Fruit fly (Drosophila melanogaster): Measurements from ENCODE around the gene CG34427.

DNA sequence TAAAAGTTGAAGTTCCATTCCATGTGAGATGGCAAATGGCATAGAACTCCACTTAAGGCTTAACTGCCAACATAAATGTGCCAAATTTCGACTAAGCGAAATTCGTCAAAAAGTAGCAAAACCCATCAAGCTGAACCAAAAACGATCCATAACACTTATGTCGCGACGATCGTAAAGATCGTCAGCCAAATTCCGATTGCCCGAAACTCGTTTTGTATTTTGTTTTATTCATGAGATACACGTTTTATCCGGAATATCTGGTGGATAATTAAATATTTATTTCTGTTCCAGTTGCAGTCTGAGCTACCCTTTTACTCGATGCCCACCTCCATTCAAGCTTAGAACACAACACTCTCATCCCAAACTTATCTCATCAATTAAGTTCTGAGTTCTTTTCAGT is 26.4 kb downstream of the CG34427 start:
- no peak for TF ChIP-seq fd59A (GFP tag; optimal IDR thresholded peaks at IDR 0.05)
- no peak for TF ChIP-seq Blimp-1 (GFP tag; optimal IDR thresholded peaks at IDR 0.05)
- TF ChIP-seq fd85E (GFP tag; optimal IDR thresholded peaks at IDR 0.05): no peak
- no peak for TF ChIP-seq OdsH (GFP tag; optimal IDR thresholded peaks at IDR 0.05)
- no peak for TF ChIP-seq CG11294 (GFP tag; IDR thresholded peaks at IDR 0.05)
- no peak for TF ChIP-seq Lpt (GFP tag; optimal IDR thresholded peaks at IDR 0.05)
- TF ChIP-seq CG6276 (GFP tag; optimal IDR thresholded peaks at IDR 0.05): no peak
- no peak for TF ChIP-seq CG32006 (GFP tag; optimal IDR thresholded peaks at IDR 0.05)
- no peak for TF ChIP-seq dac (GFP tag; optimal IDR thresholded peaks at IDR 0.05)
- TF ChIP-seq CG8119 (GFP tag; IDR thresholded peaks at IDR 0.05): no peak
- TF ChIP-seq net (GFP tag; optimal IDR thresholded peaks at IDR 0.05): no peak
- TF ChIP-seq salr (GFP tag; optimal IDR thresholded peaks at IDR 0.05): no peak
- TF ChIP-seq Gug (GFP tag; IDR thresholded peaks at IDR 0.05): no peak
